Fruit fly (Drosophila melanogaster) whole organism, embryonic: ENCODE results near the gene GstT4.
A peak's percentile ranks its signal among the peaks of the same experiment; 100 is the strongest.

Experiments used
- Ada2b ChIP-seq: fragments of 200-800 bp; sonication (Bioruptor generic); IDR thresholded peaks from 2 replicates; pipeline ENCODE4 v1.3.6; 2022; ENCODE audit warnings: missing biosample characterization, missing genetic modification characterization
- Atf6 ChIP-seq: fragments of 200-800 bp; sonication (Bioruptor generic); IDR thresholded peaks from 2 replicates; pipeline ENCODE4 v1.3.6; 2022; ENCODE audit warnings: missing biosample characterization, missing genetic modification characterization
- B-H1 ChIP-seq: fragments of 200-800 bp; sonication (Bioruptor generic); IDR thresholded peaks from 3 replicates; pipeline ENCODE4 v1.3.6; 2022; ENCODE audit warnings: missing biosample characterization, missing genetic modification characterization
- Bgb ChIP-seq: fragments of 200-800 bp; sonication (Bioruptor generic); IDR thresholded peaks from 2 replicates; pipeline ENCODE4 v1.3.6; 2022; ENCODE audit warnings: missing biosample characterization, missing genetic modification characterization; ENCODE audit not compliant: partially characterized antibody
- CG14710 ChIP-seq: fragments of 200-800 bp; sonication (Bioruptor generic); optimal IDR thresholded peaks from 3 replicates; lab custom pipeline; 2019; ENCODE audit warnings: missing biosample characterization, mild to moderate bottlenecking, missing genetic modification characterization, moderate library complexity
- CG1792 ChIP-seq: fragments of 200-800 bp; sonication (Bioruptor generic); optimal IDR thresholded peaks from 2 replicates; lab custom pipeline; 2016; ENCODE audit warnings: missing biosample characterization, missing genetic modification characterization
- CG18599 ChIP-seq: fragments of 200-800 bp; sonication (Bioruptor generic); optimal IDR thresholded peaks from 3 replicates; lab custom pipeline; 2017; ENCODE audit warnings: missing biosample characterization, missing genetic modification characterization, mild to moderate bottlenecking, moderate library complexity, missing genetic modification reagents
- CG31365 ChIP-seq: fragments of 200-800 bp; sonication (Bioruptor generic); optimal IDR thresholded peaks from 2 replicates; lab custom pipeline; 2018; ENCODE audit warnings: missing biosample characterization, mild to moderate bottlenecking, missing genetic modification characterization
- CG31388 ChIP-seq: fragments of 200-800 bp; sonication (Bioruptor generic); optimal IDR thresholded peaks from 2 replicates; lab custom pipeline; 2016; ENCODE audit warnings: missing biosample characterization, missing genetic modification characterization
- CG3281 ChIP-seq: fragments of 200-800 bp; sonication (Bioruptor generic); optimal IDR thresholded peaks from 3 replicates; lab custom pipeline; 2017; ENCODE audit warnings: missing biosample characterization, mild to moderate bottlenecking, missing genetic modification characterization
- CG3407 ChIP-seq: fragments of 200-800 bp; sonication (Bioruptor generic); optimal IDR thresholded peaks from 2 replicates; lab custom pipeline; 2018; ENCODE audit warnings: missing biosample characterization, mild to moderate bottlenecking, missing genetic modification characterization
- CG3726 ChIP-seq: fragments of 200-800 bp; sonication (Bioruptor generic); IDR thresholded peaks from 3 replicates; pipeline ENCODE4, ENCODE4 v1.3.6; 2022; ENCODE audit warnings: missing biosample characterization, missing genetic modification characterization
- CG42726 ChIP-seq: fragments of 200-800 bp; sonication (Bioruptor generic); IDR thresholded peaks from 2 replicates; pipeline ENCODE4 v1.3.6; 2022; ENCODE audit warnings: missing biosample characterization, missing genetic modification characterization; ENCODE audit not compliant: partially characterized antibody
- CG4360 ChIP-seq: fragments of 200-800 bp; sonication (Bioruptor generic); IDR thresholded peaks from 2 replicates; pipeline ENCODE4 v1.3.6; 2022; ENCODE audit warnings: missing biosample characterization, missing genetic modification characterization
- CG4707 ChIP-seq: fragments of 200-800 bp; sonication (Bioruptor generic); optimal IDR thresholded peaks from 2 replicates; lab custom pipeline; 2018; ENCODE audit warnings: missing biosample characterization, mild to moderate bottlenecking, missing genetic modification characterization, moderate library complexity
- CG6791 ChIP-seq: fragments of 200-800 bp; sonication (Bioruptor generic); IDR thresholded peaks from 3 replicates; pipeline ENCODE4 v1.3.6; 2022; ENCODE audit warnings: missing biosample characterization, missing genetic modification characterization; ENCODE audit not compliant: partially characterized antibody
- CG7271 ChIP-seq: fragments of 200-800 bp; sonication (Bioruptor generic); optimal IDR thresholded peaks from 2 replicates; lab custom pipeline; 2018; ENCODE audit warnings: missing biosample characterization, mild to moderate bottlenecking, missing genetic modification characterization, moderate library complexity
- CG7786 ChIP-seq: fragments of 200-800 bp; sonication (Bioruptor generic); optimal IDR thresholded peaks from 2 replicates; lab custom pipeline; 2016; ENCODE audit warnings: missing biosample characterization, missing genetic modification characterization
- CG7928 ChIP-seq: fragments of 200-800 bp; sonication (Bioruptor generic); optimal IDR thresholded peaks from 2 replicates; lab custom pipeline; 2017; ENCODE audit warnings: missing biosample characterization, mild to moderate bottlenecking, missing genetic modification characterization
- CG8388 ChIP-seq: fragments of 200-800 bp; sonication (Bioruptor generic); optimal IDR thresholded peaks from 2 replicates; lab custom pipeline; 2019; ENCODE audit warnings: missing biosample characterization, mild to moderate bottlenecking, missing genetic modification characterization, moderate library complexity
- CG8478 ChIP-seq: fragments of >200 bp; optimal IDR thresholded peaks from 2 replicates; lab custom pipeline; 2018
- CG9215 ChIP-seq: fragments of 200-800 bp; sonication (Bioruptor generic); IDR thresholded peaks from 2 replicates; pipeline ENCODE4 v1.3.6; 2022; ENCODE audit warnings: missing biosample characterization, missing genetic modification characterization
- Chrac-16 ChIP-seq: fragments of 200-800 bp; sonication (Bioruptor generic); optimal IDR thresholded peaks from 3 replicates; lab custom pipeline; 2016; ENCODE audit warnings: missing biosample characterization, missing genetic modification characterization
- CrebB ChIP-seq: fragments of 200-800 bp; sonication (Bioruptor generic); optimal IDR thresholded peaks from 3 replicates; lab custom pipeline; 2018; ENCODE audit warnings: missing biosample characterization, mild to moderate bottlenecking, missing genetic modification characterization
- Dfd ChIP-seq, 2 experiments: fragments of >200 bp; optimal IDR thresholded peaks; 2 replicates each; lab custom pipeline; 2017; ENCODE audit warnings: missing biosample characterization in 2 of 2, missing genetic modification characterization in 2 of 2
- Dp ChIP-seq: fragments of 200-800 bp; sonication (Bioruptor generic); optimal IDR thresholded peaks from 2 replicates; lab custom pipeline; 2018; ENCODE audit warnings: missing biosample characterization, mild to moderate bottlenecking, missing genetic modification characterization, moderate library complexity
- Drgx ChIP-seq: fragments of 200-800 bp; sonication (Bioruptor generic); IDR thresholded peaks from 2 replicates; pipeline ENCODE4 v1.3.6; 2022; ENCODE audit warnings: missing biosample characterization, missing genetic modification characterization
- HHEX ChIP-seq: fragments of 200-800 bp; sonication (Bioruptor generic); optimal IDR thresholded peaks from 3 replicates; lab custom pipeline; 2017; ENCODE audit warnings: missing biosample characterization, mild to moderate bottlenecking, missing genetic modification characterization, missing genetic modification reagents
- Lpt ChIP-seq: fragments of >200 bp; optimal IDR thresholded peaks from 2 replicates; lab custom pipeline; 2018; ENCODE audit warnings: missing biosample characterization, missing genetic modification characterization
- MTF-1 ChIP-seq: fragments of 200-800 bp; sonication (Bioruptor generic); optimal IDR thresholded peaks from 2 replicates; lab custom pipeline; 2018; ENCODE audit warnings: missing biosample characterization, mild to moderate bottlenecking, missing genetic modification characterization, borderline replicate concordance
- NC2α ChIP-seq: fragments of 200-800 bp; sonication (Bioruptor generic); optimal IDR thresholded peaks from 2 replicates; lab custom pipeline; 2016; ENCODE audit warnings: missing biosample characterization, missing genetic modification characterization
- Opbp ChIP-seq: fragments of 200-800 bp; sonication (Bioruptor generic); IDR thresholded peaks from 3 replicates; pipeline ENCODE4 v1.3.6; 2022; ENCODE audit warnings: missing biosample characterization, missing genetic modification characterization; ENCODE audit not compliant: partially characterized antibody
- Sin3A ChIP-seq: fragments of >200 bp; optimal IDR thresholded peaks from 2 replicates; lab custom pipeline; 2018
- abd-A ChIP-seq: fragments of 200-800 bp; sonication (Bioruptor generic); optimal IDR thresholded peaks from 3 replicates; lab custom pipeline; 2019; ENCODE audit warnings: missing biosample characterization, mild to moderate bottlenecking, missing genetic modification characterization, moderate library complexity
- amos ChIP-seq: fragments of 200-800 bp; sonication (Bioruptor generic); IDR thresholded peaks from 2 replicates; pipeline ENCODE4 v1.3.6; 2022; ENCODE audit warnings: missing biosample characterization, missing genetic modification characterization; ENCODE audit not compliant: partially characterized antibody
- ap ChIP-seq: fragments of 200-800 bp; sonication (Bioruptor generic); IDR thresholded peaks from 2 replicates; pipeline ENCODE4 v1.3.6; 2022; ENCODE audit warnings: missing biosample characterization, missing genetic modification characterization
- bowl ChIP-seq: fragments of 200-800 bp; sonication (Bioruptor generic); IDR thresholded peaks from 2 replicates; pipeline ENCODE4 v1.3.6; 2022; ENCODE audit warnings: missing biosample characterization, missing genetic modification characterization
- cato ChIP-seq: fragments of 200-800 bp; sonication (Bioruptor generic); optimal IDR thresholded peaks from 2 replicates; lab custom pipeline; 2016; ENCODE audit warnings: missing biosample characterization, missing genetic modification characterization, borderline replicate concordance
- chinmo ChIP-seq: fragments of 200-800 bp; sonication (Bioruptor generic); IDR thresholded peaks from 4 replicates; pipeline ENCODE4 v1.3.6; 2022; ENCODE audit warnings: missing biosample characterization, missing genetic modification characterization; ENCODE audit not compliant: partially characterized antibody
- dmrt11E ChIP-seq: fragments of 200-800 bp; sonication (Bioruptor generic); optimal IDR thresholded peaks from 3 replicates; lab custom pipeline; 2018; ENCODE audit warnings: missing biosample characterization, mild to moderate bottlenecking, missing genetic modification characterization, moderate library complexity
- fu2 ChIP-seq: fragments of 200-800 bp; sonication (Bioruptor generic); optimal IDR thresholded peaks from 2 replicates; lab custom pipeline; 2016; ENCODE audit warnings: missing biosample characterization, missing genetic modification characterization
- gfzf ChIP-seq: fragments of 200-800 bp; sonication (Bioruptor generic); optimal IDR thresholded peaks from 2 replicates; lab custom pipeline; 2016; ENCODE audit warnings: missing biosample characterization, mild to moderate bottlenecking, missing genetic modification characterization, moderate library complexity
- gro ChIP-seq: fragments of 200-800 bp; sonication (Bioruptor generic); optimal IDR thresholded peaks from 2 replicates; lab custom pipeline; 2016; ENCODE audit warnings: missing biosample characterization, missing genetic modification characterization
- hth ChIP-seq: fragments of >200 bp; optimal IDR thresholded peaks from 2 replicates; lab custom pipeline; 2017; ENCODE audit warnings: inconsistent platforms
- nerfin-1 ChIP-seq: fragments of 200-800 bp; sonication (Bioruptor generic); optimal IDR thresholded peaks from 3 replicates; lab custom pipeline; 2019; ENCODE audit warnings: missing biosample characterization, mild to moderate bottlenecking, missing genetic modification characterization, moderate library complexity
- psq ChIP-seq: fragments of 200-800 bp; sonication (Bioruptor generic); optimal IDR thresholded peaks from 2 replicates; lab custom pipeline; 2017; ENCODE audit warnings: missing biosample characterization, missing genetic modification characterization
- seq ChIP-seq: fragments of 200-800 bp; sonication (Bioruptor generic); IDR thresholded peaks from 2 replicates; pipeline ENCODE4 v1.3.6; 2022; ENCODE audit warnings: missing biosample characterization, missing genetic modification characterization
- slbo ChIP-seq: fragments of 200-800 bp; sonication (Bioruptor generic); IDR thresholded peaks from 2 replicates; pipeline ENCODE4 v1.3.6; 2022; ENCODE audit warnings: missing biosample characterization, missing genetic modification characterization
- wdn ChIP-seq: fragments of 200-800 bp; sonication (Bioruptor generic); IDR thresholded peaks from 2 replicates; pipeline ENCODE4 v1.3.6; 2022; ENCODE audit warnings: missing biosample characterization, missing genetic modification characterization

GstT4 gene

DNA sequence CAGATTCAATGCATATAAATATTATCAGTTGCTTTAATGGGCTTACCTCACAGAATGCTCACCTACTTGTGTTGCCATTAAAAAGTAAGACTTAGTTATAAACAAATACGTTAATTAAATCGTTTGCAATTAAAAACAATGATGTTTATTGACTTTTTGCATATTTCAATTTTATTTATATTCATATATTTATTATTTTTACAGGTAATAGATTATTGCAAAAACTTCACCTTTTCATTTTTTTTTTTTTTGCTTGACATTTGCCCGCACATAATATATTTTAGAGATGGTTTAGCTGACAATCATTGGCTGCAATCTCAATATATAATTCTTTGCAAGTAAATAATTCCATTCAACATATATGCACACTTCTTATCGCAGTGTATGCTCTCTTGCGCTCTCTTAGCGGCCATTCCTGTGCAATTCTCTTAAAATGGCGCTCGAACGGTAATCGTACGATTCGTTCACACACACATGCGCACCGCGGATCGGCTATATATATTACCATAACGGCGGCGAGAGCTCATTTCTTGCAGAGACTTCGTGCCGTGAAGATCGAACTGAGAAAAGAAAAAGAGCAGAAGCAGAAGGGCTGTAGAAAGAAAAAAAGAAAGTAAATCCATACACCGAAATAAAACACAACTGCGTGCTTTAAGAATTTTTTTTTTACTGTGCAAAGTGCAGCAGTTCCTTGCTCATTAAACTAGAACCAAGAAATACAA is 8.0 kb upstream of the GstT4 start, which contains the start of gene Bcat (continued):
- TF ChIP-seq abd-A (tag; lab: Kevin White, UChicago) (no peak), ap (GFP tag; lab: Robert Waterston, UW) (no peak), fu2 (no peak), Bgb (GFP tag; lab: Robert Waterston, UW) (no peak), Atf6 (peak; percentile 57; the same call in 1 of the 2 replicates), CG18599 (GFP tag; lab: Kevin White, UChicago) (peak; percentile 70), NC2α (peak; percentile 4), CrebB (no peak), CG7928 (peak; percentile 42), seq (no peak; the same call in 1 of the 2 replicates), CG9215 (GFP tag; lab: Robert Waterston, UW) (peak; percentile 67), CG31388 (GFP tag; lab: Kevin White, UChicago) (no peak), HHEX (peak; percentile 63), CG4707 (GFP tag; lab: Kevin White, UChicago) (peak; percentile 6), hth (lab: Kevin White, UChicago) (no peak), slbo (GFP tag; lab: Robert Waterston, UW) (peak; percentile 71), MTF-1 (GFP tag; lab: Kevin White, UChicago) (no peak), CG14710 (tag; lab: Kevin White, UChicago) (peak; percentile 20), psq (GFP tag; lab: Kevin White, UChicago) (peak; percentile 13), dmrt11E (tag; lab: Kevin White, UChicago) (no peak), CG1792 (GFP tag; lab: Kevin White, UChicago) (no peak), CG7786 (GFP tag; lab: Kevin White, UChicago) (peak; percentile 19), bowl (0 out of 2 replicates have a peak, but pooled peaks have one; percentile 8), wdn (0 out of 2 replicates have a peak, but pooled peaks have one; percentile 15), CG42726 (GFP tag; lab: Robert Waterston, UW) (no peak), gro (GFP tag; lab: Kevin White, UChicago) (no peak), nerfin-1 (tag; lab: Kevin White, UChicago) (peak; percentile 23), Opbp (GFP tag; lab: Robert Waterston, UW) (no peak), CG31365 (tag; lab: Kevin White, UChicago) (no peak), Dp (GFP tag; lab: Kevin White, UChicago) (no peak), Sin3A (no peak), B-H1 (no peak; the same call in 2 of the 3 replicates), cato (GFP tag; lab: Kevin White, UChicago) (peak; percentile 54), CG7271 (no peak), Ada2b (peak; percentile 32), CG3281 (peak; percentile 85), gfzf (GFP tag; lab: Kevin White, UChicago) (no peak), Drgx (GFP tag; lab: Robert Waterston, UW) (no peak), Chrac-16 (peak; percentile 38), Lpt (GFP tag; lab: Kevin White, UChicago) (no peak), CG8478 (lab: Kevin White, UChicago) (no peak), CG6791 (GFP tag; lab: Robert Waterston, UW) (no peak), CG4360 (GFP tag; lab: Robert Waterston, UW) (no peak), CG8388 (GFP tag; lab: Kevin White, UChicago) (peak; percentile 40), Dfd (GFP tag; optimal IDR thresholded peaks at IDR 0.05; lab: Kevin White, UChicago) (no peak), amos (GFP tag; lab: Robert Waterston, UW) (no peak; the same call in 1 of the 2 replicates), CG3407 (GFP tag; lab: Kevin White, UChicago) (peak; percentile 45), chinmo (GFP tag; lab: Robert Waterston, UW) (peak; percentile 68; the same call in 1 of the 4 replicates), CG3726 (GFP tag; lab: Robert Waterston, UW) (no peak)
